Worm (Caenorhabditis elegans): ENCODE measurements around the gene Y105C5B.1.

The Y105C5B.1 gene

ce11 chrIV:15901123-15901522 is 30.7 kb downstream of the Y105C5B.1 start, which contains the start of gene Y105C5B.5 (continued):
- no peak for TF ChIP-seq elt-2 (tag; optimal IDR thresholded peaks at IDR 0.05)
- no peak for TF ChIP-seq ztf-4 (tag; optimal IDR thresholded peaks at IDR 0.05)
- TF ChIP-seq unc-62 (GFP tag; optimal IDR thresholded peaks at IDR 0.05), result no peak

ce11 chrIV:15906059-15906632 is 35.7 kb downstream of the Y105C5B.1 start, which contains the start of gene srv-15:
Gene srv-15 (plus strand): TSS chrIV:15906582.
- TF ChIP-seq hlh-4 (tag; optimal IDR thresholded peaks at IDR 0.05) (peak; percentile 76), snpc-4 (tag; optimal IDR thresholded peaks at IDR 0.05) (no peak), nhr-47 (tag; optimal IDR thresholded peaks at IDR 0.05) (peak; percentile 29), fkh-8 (tag; optimal IDR thresholded peaks at IDR 0.05) (peak; percentile 25), nhr-71 (tag; optimal IDR thresholded peaks at IDR 0.05) (peak; percentile 39)

- peak; percentile 29 for TF ChIP-seq nhr-71 (tag; optimal IDR thresholded peaks at IDR 0.05)
- no peak for TF ChIP-seq efl-1 (optimal IDR thresholded peaks at IDR 0.05)
- TF ChIP-seq efl-1 (GFP tag; optimal IDR thresholded peaks at IDR 0.05 in 1 of 2), result peak in 1 of 2 experiments; percentile 40
- TF ChIP-seq hlh-4 (tag; optimal IDR thresholded peaks at IDR 0.05), result peak; percentile 75
- no peak for TF ChIP-seq elt-2 (tag; optimal IDR thresholded peaks at IDR 0.05)
- peak; percentile 33 for TF ChIP-seq nhr-47 (tag; optimal IDR thresholded peaks at IDR 0.05)
- TF ChIP-seq fkh-8 (tag; optimal IDR thresholded peaks at IDR 0.05), result peak; percentile 69
- no peak for TF ChIP-seq pax-3 (tag; optimal IDR thresholded peaks at IDR 0.05)
These were observed 37.8 kb downstream of the Y105C5B.1 start for ce11 chrIV:15908251-15908650.

- no peak for TF ChIP-seq nhr-85 (tag)
These were observed 44.6 kb downstream of the Y105C5B.1 start for ce11 chrIV:15915061-15915460.
